Worm (Caenorhabditis elegans) whole organism, L3 larva: ENCODE data around the gene zipt-3.

Experiments used
- ceh-82 ChIP-seq: fragments of 150-350 bp; optimal IDR thresholded peaks from 2 replicates; lab custom pipeline; 2014; ENCODE audit warnings: missing biosample characterization, missing genetic modification characterization
- elt-1 ChIP-seq: fragments of 150-350 bp; optimal IDR thresholded peaks from 2 replicates; lab custom pipeline; 2014; ENCODE audit warnings: missing biosample characterization, missing genetic modification characterization
- elt-3 ChIP-seq, 3 experiments: fragments of 150-350 bp in 1 of 3; sonication (generic microtip) in 2 of 3; optimal IDR thresholded peaks; 2 replicates in 2 of 3; 4 replicates in 1 of 3; lab custom pipeline; 2014 to 2017; ENCODE audit warnings: missing biosample characterization in 3 of 3, missing genetic modification characterization in 3 of 3
- eor-1 ChIP-seq, 2 experiments: fragments of 150-350 bp; optimal IDR thresholded peaks; 2 replicates each; lab custom pipeline; 2014 to 2018; ENCODE audit warnings: missing biosample characterization in 2 of 2, missing genetic modification characterization in 2 of 2
- lin-15B ChIP-seq: fragments of 150-350 bp; optimal IDR thresholded peaks from 2 replicates; lab custom pipeline; 2014; ENCODE audit warnings: missing biosample characterization, missing genetic modification characterization
- nhr-23 ChIP-seq: fragments of 150-350 bp; optimal IDR thresholded peaks from 2 replicates; lab custom pipeline; 2014; ENCODE audit warnings: missing biosample characterization, missing genetic modification reagents, missing genetic modification characterization
- nhr-25 ChIP-seq: sonication (generic microtip); optimal IDR thresholded peaks from 2 replicates; lab custom pipeline; 2017; ENCODE audit warnings: missing biosample characterization, missing genetic modification characterization
- nhr-67 ChIP-seq: fragments of 150-350 bp; optimal IDR thresholded peaks from 2 replicates; lab custom pipeline; 2014; ENCODE audit warnings: missing biosample characterization, missing genetic modification characterization
- sea-2 ChIP-seq: fragments of 150-350 bp; sonication (generic microtip); optimal IDR thresholded peaks from 4 replicates; lab custom pipeline; 2014; ENCODE audit warnings: missing biosample characterization, missing genetic modification reagents, missing genetic modification characterization
- unc-62 ChIP-seq: fragments of 150-350 bp; sonication (generic microtip); optimal IDR thresholded peaks from 4 replicates; lab custom pipeline; 2014; ENCODE audit warnings: missing biosample characterization, missing genetic modification reagents, missing genetic modification characterization

Gene zipt-3

ce11 chrII:5765318-5765717 lies 47.4 kb downstream of the zipt-3 start, which contains the start of gene ifb-1:
ifb-1 (plus strand) TSS chrII:5765618.
- no peak for TF ChIP-seq ceh-82
- TF ChIP-seq nhr-25 (tag; lab: Kevin White, UChicago), result no peak
- no peak for TF ChIP-seq eor-1 (tag; optimal IDR thresholded peaks at IDR 0.05; lab: Kevin White, UChicago)

DNA sequence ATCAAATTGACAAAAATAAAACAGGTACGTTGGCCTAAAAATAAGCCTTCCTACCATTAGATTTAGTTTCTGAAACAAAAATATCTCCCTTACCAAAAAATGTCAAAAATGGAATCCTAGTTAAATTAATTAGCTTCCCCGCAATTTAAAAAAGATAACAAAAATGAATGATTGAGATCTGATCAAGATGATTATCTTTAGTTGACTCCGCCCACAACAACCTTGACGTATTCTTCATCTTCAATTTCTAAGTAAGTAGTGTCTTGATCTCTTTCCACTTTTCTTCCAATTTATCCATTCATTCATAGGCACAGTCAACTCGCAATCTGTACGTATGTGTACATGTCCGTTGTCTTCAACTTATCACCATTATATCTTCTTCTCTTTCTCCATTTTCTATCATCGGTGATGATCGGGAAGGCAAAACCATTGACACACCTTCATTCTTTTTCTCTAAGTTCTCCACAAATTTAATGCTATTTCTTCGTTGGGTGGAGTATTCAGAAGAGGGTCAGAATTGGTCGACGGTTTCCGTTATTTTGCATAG lies 50.4 kb downstream of the zipt-3 start:
- peak; percentile 29 for TF ChIP-seq nhr-23 (tag; lab: Kevin White, UChicago)
- no peak for TF ChIP-seq lin-15B
- no peak for TF ChIP-seq unc-62 (GFP tag; lab: Kevin White, UChicago)
- peak; percentile 91 for TF ChIP-seq elt-1 (tag; lab: Kevin White, UChicago)
- no peak for TF ChIP-seq sea-2 (GFP tag; lab: Kevin White, UChicago)
- peak in 1 of 3 experiments; percentile 15 for TF ChIP-seq elt-3 (tag; optimal IDR thresholded peaks at IDR 0.05; lab: Kevin White, UChicago)
- no peak for TF ChIP-seq nhr-67
- TF ChIP-seq, all 47 proteins: peak for 3
